Fruit fly (Drosophila melanogaster): ENCODE results near the gene Daxx.

Daxx gene

dm6 chr2L:6461497-6461896 lies 19.2 kb upstream of the Daxx start (continued):
- no peak for TF ChIP-seq Gug (GFP tag; IDR thresholded peaks at IDR 0.05)
- no peak for TF ChIP-seq CG31388 (GFP tag; optimal IDR thresholded peaks at IDR 0.05)
- TF ChIP-seq CG17359 (tag; optimal IDR thresholded peaks at IDR 0.05) = peak; percentile 59
- TF ChIP-seq lab (GFP tag; optimal IDR thresholded peaks at IDR 0.05) = peak; percentile 72
- TF ChIP-seq seq (GFP tag; IDR thresholded peaks at IDR 0.05) = no peak
- peak; percentile 52 for TF ChIP-seq Fer1 (GFP tag; optimal IDR thresholded peaks at IDR 0.05)
- no peak for TF ChIP-seq E2f1 (GFP tag; IDR thresholded peaks at IDR 0.05)
- TF ChIP-seq Ssrp (tag; optimal IDR thresholded peaks at IDR 0.05) = no peak
- TF ChIP-seq CG12104 (GFP tag; optimal IDR thresholded peaks at IDR 0.05) = no peak
- no peak for TF ChIP-seq CG17829 (tag; optimal IDR thresholded peaks at IDR 0.05)
- TF ChIP-seq CG7372 (GFP tag; IDR thresholded peaks at IDR 0.05) = no peak
- TF ChIP-seq CG7987 (GFP tag; optimal IDR thresholded peaks at IDR 0.05) = peak; percentile 65
- no peak for TF ChIP-seq Rfx (GFP tag; IDR thresholded peaks at IDR 0.05)
- no peak for TF ChIP-seq wor (GFP tag; IDR thresholded peaks at IDR 0.05)
- no peak for TF ChIP-seq inv (GFP tag; IDR thresholded peaks at IDR 0.05; ENCODE audit: partially characterized antibody)
- no peak for TF ChIP-seq tll (GFP tag; optimal IDR thresholded peaks at IDR 0.05)
- no peak for TF ChIP-seq CG4282 (GFP tag; optimal IDR thresholded peaks at IDR 0.05)
- no peak for TF ChIP-seq CG10321 (GFP tag; IDR thresholded peaks at IDR 0.05)
- no peak for TF ChIP-seq CG14965 (GFP tag; optimal IDR thresholded peaks at IDR 0.05; ENCODE audit: borderline replicate concordance)
- TF ChIP-seq CG1792 (GFP tag; optimal IDR thresholded peaks at IDR 0.05) = no peak
- TF ChIP-seq Hmx (GFP tag; optimal IDR thresholded peaks at IDR 0.05) = no peak
- no peak for TF ChIP-seq hkb (optimal IDR thresholded peaks at IDR 0.05)
- TF ChIP-seq hkb (GFP tag; IDR thresholded peaks at IDR 0.05) = peak; percentile 35; the same call in 1 of the 2 replicates
- no peak for TF ChIP-seq luna (GFP tag; optimal IDR thresholded peaks at IDR 0.05)
- no peak for TF ChIP-seq prd (optimal IDR thresholded peaks at IDR 0.05)
- TF ChIP-seq prd (GFP tag; IDR thresholded peaks at IDR 0.05) = no peak
- no peak for TF ChIP-seq CG13624 (GFP tag; optimal IDR thresholded peaks at IDR 0.05)
- peak; percentile 54 for TF ChIP-seq CG17568 (GFP tag; optimal IDR thresholded peaks at IDR 0.05)
- TF ChIP-seq lbe (GFP tag; optimal IDR thresholded peaks at IDR 0.05) = peak; percentile 52
- no peak for TF ChIP-seq tup (GFP tag; optimal IDR thresholded peaks at IDR 0.05)
- TF ChIP-seq jumu (GFP tag; optimal IDR thresholded peaks at IDR 0.05) = no peak
- TF ChIP-seq Xbp1 (GFP tag; optimal IDR thresholded peaks at IDR 0.05) = no peak
- no peak for TF ChIP-seq CG14050 (GFP tag; IDR thresholded peaks at IDR 0.05)
- TF ChIP-seq CG6765 (GFP tag; optimal IDR thresholded peaks at IDR 0.05) = peak; percentile 24
- no peak for TF ChIP-seq CG34422 (GFP tag; IDR thresholded peaks at IDR 0.05)
- no peak for TF ChIP-seq ato (GFP tag; IDR thresholded peaks at IDR 0.05; ENCODE audit: partially characterized antibody)
- peak in 1 of 2 experiments; percentile 42 for TF ChIP-seq bsh (GFP tag; optimal IDR thresholded peaks at IDR 0.05)
- TF ChIP-seq ab (GFP tag; optimal IDR thresholded peaks at IDR 0.05) = no peak
- no peak for TF ChIP-seq tna (GFP tag; IDR thresholded peaks at IDR 0.05; ENCODE audit: partially characterized antibody)
- TF ChIP-seq CG33213 (GFP tag; optimal IDR thresholded peaks at IDR 0.05) = peak; percentile 33
- TF ChIP-seq CG16863 (GFP tag; optimal IDR thresholded peaks at IDR 0.05) = no peak
- no peak for TF ChIP-seq CG11093 (GFP tag; IDR thresholded peaks at IDR 0.05)
- TF ChIP-seq CG12155 (GFP tag; optimal IDR thresholded peaks at IDR 0.05) = no peak
- TF ChIP-seq dmrt99B (tag; optimal IDR thresholded peaks at IDR 0.05) = peak; percentile 32
- TF ChIP-seq CG6854 (GFP tag; optimal IDR thresholded peaks at IDR 0.05) = peak; percentile 35
- TF ChIP-seq Six4 (GFP tag; optimal IDR thresholded peaks at IDR 0.05) = no peak
- no peak for TF ChIP-seq Max (GFP tag; optimal IDR thresholded peaks at IDR 0.05)
- TF ChIP-seq Fer3 (tag; optimal IDR thresholded peaks at IDR 0.05) = peak; percentile 37
- TF ChIP-seq CG8089 (GFP tag; optimal IDR thresholded peaks at IDR 0.05) = no peak
- TF ChIP-seq CG9876 (GFP tag; optimal IDR thresholded peaks at IDR 0.05) = no peak
- TF ChIP-seq CG14014 (GFP tag; IDR thresholded peaks at IDR 0.05) = no peak
- no peak for TF ChIP-seq CG18619 (GFP tag; optimal IDR thresholded peaks at IDR 0.05)

Measured in whole organism, embryonic.